Fruit fly (Drosophila melanogaster): ENCODE data around the gene CG15549.

- TF ChIP-seq Snoo (tag; optimal IDR thresholded peaks at IDR 0.05) (no peak), CG4496 (GFP tag; IDR thresholded peaks at IDR 0.05) (no peak), CG17806 (tag; optimal IDR thresholded peaks at IDR 0.05) (no peak), CG8159 (tag; optimal IDR thresholded peaks at IDR 0.05) (no peak), CG9948 (tag; optimal IDR thresholded peaks at IDR 0.05) (no peak)
Measured at dm6 chr3R:30903994-30904393, 32.3 kb downstream of the CG15549 start.
